Worm (Caenorhabditis elegans) whole organism, L2 larva: Measurements from ENCODE around the gene lsm-3.

Experiments used
- C34F6.9 ChIP-seq: fragments of 150-350 bp; optimal IDR thresholded peaks from 2 replicates; lab custom pipeline; 2014; ENCODE audit warnings: missing biosample characterization, missing genetic modification characterization
- R02D3.7 ChIP-seq: fragments of 150-350 bp; optimal IDR thresholded peaks from 2 replicates; lab custom pipeline; 2014; ENCODE audit warnings: missing biosample characterization, missing genetic modification characterization
- Y55F3AM.14 ChIP-seq: fragments of 200-800 bp; sonication (Bioruptor generic); optimal IDR thresholded peaks from 2 replicates; lab custom pipeline; 2018; ENCODE audit warnings: mild to moderate bottlenecking, missing genetic modification characterization, missing compliant biosample characterization
- ZK546.5 ChIP-seq: sonication (generic microtip); optimal IDR thresholded peaks from 2 replicates; lab custom pipeline; 2017; ENCODE audit warnings: missing biosample characterization, missing genetic modification characterization
- alr-1 ChIP-seq: fragments of 150-350 bp; optimal IDR thresholded peaks from 2 replicates; lab custom pipeline; 2014; ENCODE audit warnings: missing biosample characterization, missing genetic modification characterization
- aly-2 ChIP-seq: fragments of 150-350 bp; optimal IDR thresholded peaks from 2 replicates; lab custom pipeline; 2014; ENCODE audit warnings: missing biosample characterization, missing genetic modification characterization
- blmp-1 ChIP-seq: sonication (generic microtip); optimal IDR thresholded peaks from 2 replicates; lab custom pipeline; 2017; ENCODE audit warnings: missing genetic modification characterization, mild to moderate bottlenecking, missing compliant biosample characterization, antibody characterized with exemption, moderate library complexity; ENCODE audit not compliant: insufficient read depth
- ceh-82 ChIP-seq: fragments of 150-350 bp; optimal IDR thresholded peaks from 2 replicates; lab custom pipeline; 2014; ENCODE audit warnings: missing biosample characterization, missing genetic modification characterization
- dmd-4 ChIP-seq: sonication (generic microtip); optimal IDR thresholded peaks from 2 replicates; lab custom pipeline; 2017; ENCODE audit warnings: missing biosample characterization, missing genetic modification characterization
- egl-27 ChIP-seq: sonication (generic microtip); optimal IDR thresholded peaks from 3 replicates; lab custom pipeline; 2017; ENCODE audit warnings: missing biosample characterization, missing genetic modification reagents, missing genetic modification characterization
- elt-1 ChIP-seq: fragments of 150-350 bp; optimal IDR thresholded peaks from 2 replicates; lab custom pipeline; 2014; ENCODE audit warnings: missing biosample characterization, missing genetic modification characterization
- elt-3 ChIP-seq: sonication (generic microtip); optimal IDR thresholded peaks from 2 replicates; lab custom pipeline; 2017; ENCODE audit warnings: missing biosample characterization, missing genetic modification characterization
- fos-1 ChIP-seq: fragments of 150-350 bp; optimal IDR thresholded peaks from 2 replicates; lab custom pipeline; 2014; ENCODE audit warnings: missing biosample characterization, missing genetic modification characterization
- gmeb-1 ChIP-seq: fragments of 150-350 bp; optimal IDR thresholded peaks from 2 replicates; lab custom pipeline; 2014; ENCODE audit warnings: missing biosample characterization, missing genetic modification characterization
- lin-11 ChIP-seq: fragments of 150-350 bp; sonication (generic microtip); optimal IDR thresholded peaks from 2 replicates; lab custom pipeline; 2014; ENCODE audit warnings: missing biosample characterization, missing genetic modification characterization, inconsistent platforms, mixed read lengths
- lin-13 ChIP-seq: fragments of 150-350 bp; optimal IDR thresholded peaks from 2 replicates; lab custom pipeline; 2014; ENCODE audit warnings: missing biosample characterization, missing genetic modification reagents, missing genetic modification characterization
- lin-39 ChIP-seq: fragments of 150-350 bp; optimal IDR thresholded peaks from 2 replicates; lab custom pipeline; 2014; ENCODE audit warnings: missing biosample characterization, missing genetic modification reagents, missing genetic modification characterization
- mab-5 ChIP-seq: fragments of 150-350 bp; optimal IDR thresholded peaks from 2 replicates; lab custom pipeline; 2014; ENCODE audit warnings: missing biosample characterization, missing genetic modification characterization
- mbf-1 ChIP-seq: sonication (generic microtip); optimal IDR thresholded peaks from 2 replicates; lab custom pipeline; 2017; ENCODE audit warnings: missing biosample characterization, missing genetic modification characterization
- mdl-1 ChIP-seq, 2 experiments: fragments of 150-350 bp in 1 of 2; sonication (generic microtip) in 1 of 2; optimal IDR thresholded peaks; 2 replicates each; lab custom pipeline; 2017; ENCODE audit warnings: missing biosample characterization in 2 of 2, missing genetic modification characterization in 2 of 2
- nhr-11 ChIP-seq: fragments of 150-350 bp; optimal IDR thresholded peaks from 2 replicates; lab custom pipeline; 2014; ENCODE audit warnings: missing biosample characterization, missing genetic modification characterization
- nhr-12 ChIP-seq: fragments of 150-350 bp; optimal IDR thresholded peaks from 2 replicates; lab custom pipeline; 2014; ENCODE audit warnings: missing biosample characterization, missing genetic modification characterization
- nhr-129 ChIP-seq: fragments of 150-350 bp; optimal IDR thresholded peaks from 2 replicates; lab custom pipeline; 2014; ENCODE audit warnings: missing biosample characterization, missing genetic modification characterization
- nhr-237 ChIP-seq: fragments of 150-350 bp; optimal IDR thresholded peaks from 2 replicates; lab custom pipeline; 2014; ENCODE audit warnings: missing biosample characterization, missing genetic modification characterization
- nhr-6 ChIP-seq: fragments of 150-350 bp; optimal IDR thresholded peaks from 2 replicates; lab custom pipeline; 2014; ENCODE audit warnings: missing biosample characterization, missing genetic modification characterization
- peb-1 ChIP-seq: fragments of 150-350 bp; optimal IDR thresholded peaks from 2 replicates; lab custom pipeline; 2014; ENCODE audit warnings: missing biosample characterization, missing genetic modification characterization
- sem-4 ChIP-seq: fragments of 150-350 bp; optimal IDR thresholded peaks from 2 replicates; lab custom pipeline; 2014; ENCODE audit warnings: missing biosample characterization, missing genetic modification reagents, missing genetic modification characterization
- skn-1 ChIP-seq: sonication (generic microtip); optimal IDR thresholded peaks from 2 replicates; lab custom pipeline; 2017; ENCODE audit warnings: missing biosample characterization, missing genetic modification characterization
- snpc-4 ChIP-seq: fragments of 150-350 bp; optimal IDR thresholded peaks from 2 replicates; lab custom pipeline; 2014; ENCODE audit warnings: missing biosample characterization, missing genetic modification characterization
- unc-55 ChIP-seq: fragments of 150-350 bp; sonication (generic microtip); optimal IDR thresholded peaks from 3 replicates; lab custom pipeline; 2014; ENCODE audit warnings: missing biosample characterization, missing genetic modification reagents, missing genetic modification characterization
- unc-62 ChIP-seq: fragments of 150-350 bp; optimal IDR thresholded peaks from 2 replicates; lab custom pipeline; 2014; ENCODE audit warnings: missing biosample characterization, missing genetic modification reagents, missing genetic modification characterization
- zag-1 ChIP-seq: fragments of 150-350 bp; optimal IDR thresholded peaks from 2 replicates; lab custom pipeline; 2014; ENCODE audit warnings: missing biosample characterization, missing genetic modification characterization
- ztf-1 ChIP-seq: fragments of 200-800 bp; sonication (Bioruptor generic); conservative IDR thresholded peaks from 2 replicates; pipeline ENCODE4 v1.3.6; 2022; ENCODE audit warnings: missing genetic modification characterization, missing compliant biosample characterization
- ztf-11 ChIP-seq: sonication (generic microtip); optimal IDR thresholded peaks from 2 replicates; lab custom pipeline; 2017; ENCODE audit warnings: missing biosample characterization, missing genetic modification characterization

Gene lsm-3

DNA sequence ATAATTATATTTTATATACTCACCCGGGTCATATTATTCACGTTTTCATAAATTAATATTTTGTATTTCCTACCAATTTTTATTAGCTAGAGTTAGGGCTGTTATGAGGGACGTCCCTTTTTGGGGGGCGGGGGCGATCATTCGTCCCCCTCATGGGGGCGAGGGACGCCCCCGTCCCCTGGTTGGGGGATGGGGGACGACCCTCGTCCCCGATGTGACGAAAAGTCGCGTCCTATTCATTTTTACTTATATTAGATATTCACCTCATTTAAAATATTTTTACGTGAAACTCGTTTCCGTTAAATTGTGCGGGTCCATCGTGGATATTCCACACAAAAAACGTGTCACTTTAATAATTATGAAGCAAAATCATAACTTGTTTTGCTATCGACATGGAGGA lies 38.4 kb upstream of the lsm-3 start, which contains the start of gene W02A2.12:
Gene W02A2.12 (minus strand): TSS at position 240 of the 400 bp plus-strand sequence.
- TF ChIP-seq snpc-4: no peak
- no peak for TF ChIP-seq skn-1 (tag; lab: Kevin White, UChicago)
- TF ChIP-seq C34F6.9 (tag; lab: Kevin White, UChicago): no peak
- no peak for TF ChIP-seq blmp-1 (tag; lab: Kevin White, UChicago)
- no peak for TF ChIP-seq peb-1 (tag; lab: Kevin White, UChicago)
- no peak for TF ChIP-seq nhr-129 (tag; lab: Kevin White, UChicago)
- no peak for TF ChIP-seq dmd-4 (tag; lab: Kevin White, UChicago)
- TF ChIP-seq mab-5 (tag; lab: Kevin White, UChicago): no peak
- TF ChIP-seq Y55F3AM.14 (GFP tag; lab: Kevin White, UChicago): no peak
- TF ChIP-seq mbf-1 (tag; lab: Kevin White, UChicago): no peak
- no peak for TF ChIP-seq elt-3 (tag; lab: Kevin White, UChicago)
- TF ChIP-seq lin-11 (tag; lab: Kevin White, UChicago): no peak
- no peak for TF ChIP-seq R02D3.7 (tag; lab: Kevin White, UChicago)
- TF ChIP-seq aly-2: no peak
- TF ChIP-seq lin-39 (tag; lab: Kevin White, UChicago): no peak
- TF ChIP-seq unc-55 (GFP tag; lab: Kevin White, UChicago): no peak
- no peak for TF ChIP-seq fos-1 (tag; lab: Kevin White, UChicago)
- no peak for TF ChIP-seq gmeb-1
- TF ChIP-seq ZK546.5 (tag; lab: Kevin White, UChicago): no peak
- TF ChIP-seq lin-13: no peak

DNA sequence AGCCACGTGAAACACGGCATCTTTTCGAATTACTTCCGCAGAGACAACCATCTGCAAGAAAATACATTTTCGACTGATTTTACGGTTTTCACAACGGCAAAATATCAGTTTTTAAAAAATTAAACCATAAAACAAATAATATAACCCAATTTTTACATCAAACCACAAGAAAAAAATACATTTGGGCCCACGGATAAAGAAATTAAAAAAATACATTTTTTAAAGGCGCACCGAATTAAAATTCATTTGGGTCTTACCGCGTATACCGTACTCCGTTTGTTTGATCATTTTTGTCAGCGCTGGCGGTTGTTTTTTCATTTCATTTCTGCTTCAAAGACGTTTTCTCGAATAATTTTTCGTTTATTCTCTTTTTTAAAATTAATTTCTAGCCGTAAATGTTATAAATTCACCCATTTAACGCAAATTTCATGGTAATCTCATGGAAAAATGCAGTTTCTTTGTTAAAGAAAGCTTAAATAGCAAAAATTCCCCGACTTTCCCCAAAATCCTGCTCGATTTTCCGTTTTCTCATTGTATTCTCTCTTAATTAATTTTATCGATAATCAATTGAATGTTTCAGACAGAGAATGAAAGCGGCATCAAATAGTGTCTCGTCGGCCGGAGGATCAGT lies 33.7 kb upstream of the lsm-3 start, which contains the start of the genes rec-8 and mex-5:
Gene rec-8 (minus strand): TSS at position 51 of the 631 bp plus-strand sequence.
Gene mex-5 (plus strand): TSS at position 581 of the 631 bp plus-strand sequence.
- TF ChIP-seq nhr-12 (no peak), nhr-6 (no peak), skn-1 (tag; lab: Kevin White, UChicago) (no peak), snpc-4 (no peak), unc-62 (GFP tag; lab: Kevin White, UChicago) (no peak), egl-27 (tag; lab: Kevin White, UChicago) (no peak)

DNA sequence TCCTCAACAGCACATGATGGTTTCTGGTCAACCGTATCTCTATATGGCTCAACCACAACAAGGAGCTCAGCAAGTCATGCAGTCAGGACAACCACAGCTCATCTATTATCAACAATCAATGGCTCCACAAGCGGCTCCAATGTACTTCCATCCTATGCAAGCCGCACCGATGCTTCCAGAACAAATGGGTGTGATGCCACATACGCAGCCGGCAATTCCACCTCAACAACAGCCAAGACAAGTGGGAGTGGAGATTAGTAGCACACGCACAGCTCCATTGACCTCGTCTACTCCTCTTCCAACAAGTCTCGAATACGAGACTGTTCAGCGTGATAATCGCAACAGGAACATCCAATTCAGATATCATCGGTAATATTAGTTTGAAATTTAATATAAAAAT lies 33.0 kb upstream of the lsm-3 start:
- no peak for TF ChIP-seq ceh-82 (tag; lab: Kevin White, UChicago)
- no peak for TF ChIP-seq nhr-237 (tag; lab: Kevin White, UChicago)
- no peak for TF ChIP-seq mdl-1 (tag; optimal IDR thresholded peaks at IDR 0.05; lab: Kevin White, UChicago)
- TF ChIP-seq nhr-11 (tag; lab: Kevin White, UChicago): no peak
- no peak for TF ChIP-seq nhr-6
- no peak for TF ChIP-seq ztf-1 (GFP tag; lab: Robert Waterston, UW)
- TF ChIP-seq ZK546.5 (tag; lab: Kevin White, UChicago): no peak
- no peak for TF ChIP-seq sem-4 (tag; lab: Kevin White, UChicago)
- TF ChIP-seq elt-1 (tag; lab: Kevin White, UChicago): no peak
- TF ChIP-seq, all 48 proteins: peak for 0

- TF ChIP-seq R02D3.7 (tag; lab: Kevin White, UChicago) (no peak), ceh-82 (tag; lab: Kevin White, UChicago) (no peak), zag-1 (tag; lab: Kevin White, UChicago) (no peak), nhr-129 (tag; lab: Kevin White, UChicago) (no peak)
Measured at ce11 chrIV:13356005-13356404, 31.0 kb upstream of the lsm-3 start.

ce11 chrIV:13358488-13358887 lies 28.5 kb upstream of the lsm-3 start, which contains the start of gene W02A2.8:
Gene W02A2.8 (minus strand): TSS chrIV:13358588.
- TF ChIP-seq egl-27 (tag; lab: Kevin White, UChicago) (no peak), ZK546.5 (tag; lab: Kevin White, UChicago) (no peak), ztf-11 (no peak), R02D3.7 (tag; lab: Kevin White, UChicago) (no peak), lin-11 (tag; lab: Kevin White, UChicago) (no peak), C34F6.9 (tag; lab: Kevin White, UChicago) (no peak), alr-1 (no peak), zag-1 (tag; lab: Kevin White, UChicago) (no peak), ceh-82 (tag; lab: Kevin White, UChicago) (no peak)
